Worm (Caenorhabditis elegans) whole organism, early embryonic: ENCODE results near the gene C53A5.13.

ENCODE experiments used
- B0310.2 ChIP-seq: sonication (generic microtip); optimal IDR thresholded peaks from 2 replicates; lab custom pipeline; 2016; ENCODE audit warnings: mild to moderate bottlenecking, missing genetic modification characterization, missing compliant biosample characterization
- F13C5.2 ChIP-seq: sonication (generic microtip); optimal IDR thresholded peaks from 2 replicates; lab custom pipeline; 2017; ENCODE audit warnings: mild to moderate bottlenecking, missing genetic modification characterization, inconsistent platforms, missing compliant biosample characterization
- aly-1 ChIP-seq: sonication (generic microtip); optimal IDR thresholded peaks from 2 replicates; lab custom pipeline; 2016; ENCODE audit warnings: missing genetic modification characterization, missing compliant biosample characterization
- ama-1 ChIP-seq: fragments of 150-350 bp; optimal IDR thresholded peaks from 2 replicates; lab custom pipeline; 2014
- ceh-13 ChIP-seq: fragments of 200-800 bp; sonication (Bioruptor generic); optimal IDR thresholded peaks from 2 replicates; lab custom pipeline; 2018; ENCODE audit warnings: mild to moderate bottlenecking, missing genetic modification characterization, missing compliant biosample characterization
- ceh-36 ChIP-seq: sonication (generic microtip); optimal IDR thresholded peaks from 2 replicates; lab custom pipeline; 2016; ENCODE audit warnings: missing genetic modification characterization, inconsistent platforms, missing compliant biosample characterization
- ets-7 ChIP-seq: sonication (generic microtip); optimal IDR thresholded peaks from 2 replicates; lab custom pipeline; 2016; ENCODE audit warnings: missing genotype, missing genetic modification characterization, missing compliant biosample characterization
- flt-1 ChIP-seq: fragments of 200-800 bp; sonication (Bioruptor generic); IDR thresholded peaks from 2 replicates; pipeline ENCODE4 v1.3.6; 2022; ENCODE audit warnings: missing genetic modification characterization, missing compliant biosample characterization
- hmbx-1 ChIP-seq: sonication (generic microtip); optimal IDR thresholded peaks from 2 replicates; lab custom pipeline; 2016; ENCODE audit warnings: mild to moderate bottlenecking, missing genetic modification characterization, missing compliant biosample characterization
- hmg-4 ChIP-seq: fragments of 200-800 bp; sonication (Bioruptor generic); optimal IDR thresholded peaks from 2 replicates; lab custom pipeline; 2018; ENCODE audit warnings: mild to moderate bottlenecking, missing genetic modification characterization, missing compliant biosample characterization
- hnd-1 ChIP-seq: sonication (generic microtip); optimal IDR thresholded peaks from 2 replicates; lab custom pipeline; 2016; ENCODE audit warnings: missing genetic modification characterization, missing compliant biosample characterization
- pes-1 ChIP-seq: fragments of 200-800 bp; sonication (Bioruptor generic); IDR thresholded peaks from 2 replicates; pipeline ENCODE4 v1.3.6; 2022; ENCODE audit warnings: missing genetic modification reagents, missing genetic modification characterization, missing compliant biosample characterization
- scrt-1 ChIP-seq: fragments of 200-800 bp; sonication (Bioruptor generic); IDR thresholded peaks from 2 replicates; pipeline ENCODE4 v1.3.6; 2022; ENCODE audit warnings: missing genetic modification characterization, missing compliant biosample characterization
- sea-1 ChIP-seq: fragments of 200-800 bp; sonication (Bioruptor generic); conservative IDR thresholded peaks from 2 replicates; pipeline ENCODE4 v1.3.6; 2022; ENCODE audit warnings: missing genetic modification characterization, missing compliant biosample characterization
- tbx-11 ChIP-seq: fragments of 200-800 bp; sonication (Bioruptor generic); IDR thresholded peaks from 2 replicates; pipeline ENCODE4 v1.3.6; 2022; ENCODE audit warnings: missing genetic modification characterization, missing compliant biosample characterization
- tbx-37 ChIP-seq: fragments of 200-800 bp; sonication (Bioruptor generic); conservative IDR thresholded peaks from 2 replicates; pipeline ENCODE4 v1.3.6; 2022; ENCODE audit warnings: missing genetic modification reagents, missing genetic modification characterization, missing compliant biosample characterization
- tra-4 ChIP-seq: sonication (generic microtip); optimal IDR thresholded peaks from 2 replicates; lab custom pipeline; 2017; ENCODE audit warnings: missing genetic modification characterization, missing compliant biosample characterization

Gene C53A5.13

ce11 chrV:14521000-14521399, 25.7 kb upstream of the C53A5.13 start, which contains the start of gene C53A5.17:
Gene C53A5.17, minus strand, starts transcription at chrV:14521100.
- TF ChIP-seq ets-7 (no peak), pes-1 (GFP tag; lab: Robert Waterston, UW) (no peak), scrt-1 (GFP tag; lab: Robert Waterston, UW) (no peak), tbx-11 (GFP tag; lab: Robert Waterston, UW) (no peak), ceh-36 (tag; lab: Kevin White, UChicago) (no peak), ama-1 (no peak), sea-1 (GFP tag; lab: Robert Waterston, UW) (no peak), aly-1 (no peak), tbx-37 (GFP tag; lab: Robert Waterston, UW) (no peak), flt-1 (no peak), hnd-1 (tag; lab: Kevin White, UChicago) (no peak), B0310.2 (tag; lab: Kevin White, UChicago) (no peak), hmg-4 (no peak), F13C5.2 (tag; lab: Kevin White, UChicago) (no peak), tra-4 (no peak), ceh-13 (GFP tag; lab: Kevin White, UChicago) (no peak), hmbx-1 (tag; lab: Kevin White, UChicago) (no peak)

ce11 chrV:14522514-14522913, 24.2 kb upstream of the C53A5.13 start, which contains the start of gene C53A5.16:
Gene C53A5.16, minus strand, starts transcription at chrV:14522614.
- TF ChIP-seq flt-1, result no peak
- no peak for TF ChIP-seq ceh-13 (GFP tag; lab: Kevin White, UChicago)

ce11 chrV:14523105-14523504, 23.6 kb upstream of the C53A5.13 start, which contains the start of gene C53A5.2:
Gene C53A5.2, minus strand, starts transcription at chrV:14523205.
- TF ChIP-seq hmg-4 (no peak), ets-7 (no peak), hnd-1 (tag; lab: Kevin White, UChicago) (no peak), hmbx-1 (tag; lab: Kevin White, UChicago) (no peak), aly-1 (no peak), ceh-36 (tag; lab: Kevin White, UChicago) (no peak), pes-1 (GFP tag; lab: Robert Waterston, UW) (no peak), tra-4 (no peak), scrt-1 (GFP tag; lab: Robert Waterston, UW) (no peak), sea-1 (GFP tag; lab: Robert Waterston, UW) (no peak), tbx-37 (GFP tag; lab: Robert Waterston, UW) (no peak), F13C5.2 (tag; lab: Kevin White, UChicago) (no peak), ceh-13 (GFP tag; lab: Kevin White, UChicago) (no peak), flt-1 (no peak), ama-1 (no peak), B0310.2 (tag; lab: Kevin White, UChicago) (no peak), tbx-11 (GFP tag; lab: Robert Waterston, UW) (no peak)

- TF ChIP-seq tbx-11 (GFP tag; lab: Robert Waterston, UW) (no peak), ceh-13 (GFP tag; lab: Kevin White, UChicago) (peak; percentile 32), F13C5.2 (tag; lab: Kevin White, UChicago) (peak; percentile 51), hnd-1 (tag; lab: Kevin White, UChicago) (peak; percentile 8), sea-1 (GFP tag; lab: Robert Waterston, UW) (0 out of 2 replicates have a peak, but pooled peaks have one; percentile 54), ceh-36 (tag; lab: Kevin White, UChicago) (no peak), hmbx-1 (tag; lab: Kevin White, UChicago) (no peak)
Observed at ce11 chrV:14523788-14524582, 22.7 kb upstream of the C53A5.13 start, which contains the start of gene ril-1. Gene ril-1, minus strand, starts transcription at chrV:14524129.

ce11 chrV:14525089-14525488, 21.6 kb upstream of the C53A5.13 start, which contains the start of gene hda-1:
Gene hda-1, plus strand, starts transcription at chrV:14525389.
- TF ChIP-seq tbx-37 (GFP tag; lab: Robert Waterston, UW) (no peak), scrt-1 (GFP tag; lab: Robert Waterston, UW) (no peak), hmbx-1 (tag; lab: Kevin White, UChicago) (no peak), ceh-36 (tag; lab: Kevin White, UChicago) (no peak), ets-7 (no peak), tra-4 (no peak), tbx-11 (GFP tag; lab: Robert Waterston, UW) (no peak), F13C5.2 (tag; lab: Kevin White, UChicago) (no peak), hnd-1 (tag; lab: Kevin White, UChicago) (no peak), aly-1 (no peak), sea-1 (GFP tag; lab: Robert Waterston, UW) (no peak), flt-1 (no peak), hmg-4 (no peak), pes-1 (GFP tag; lab: Robert Waterston, UW) (no peak)

ce11 chrV:14527210-14527609, 19.5 kb upstream of the C53A5.13 start:
- TF ChIP-seq hmg-4, result no peak
- TF ChIP-seq ceh-36 (tag; lab: Kevin White, UChicago), result no peak
- TF ChIP-seq ama-1, result no peak
- no peak for TF ChIP-seq ets-7

ce11 chrV:14530813-14531212, 15.9 kb upstream of the C53A5.13 start, which contains the start of gene kcnl-4:
Gene kcnl-4, plus strand, starts transcription at chrV:14531113.
- no peak for TF ChIP-seq hmg-4

ce11 chrV:14532374-14532773, 14.3 kb upstream of the C53A5.13 start:
- TF ChIP-seq flt-1 (no peak), tra-4 (no peak), ceh-36 (tag; lab: Kevin White, UChicago) (no peak), tbx-37 (GFP tag; lab: Robert Waterston, UW) (no peak), hmg-4 (no peak), ets-7 (no peak), ama-1 (no peak), B0310.2 (tag; lab: Kevin White, UChicago) (no peak), pes-1 (GFP tag; lab: Robert Waterston, UW) (no peak), F13C5.2 (tag; lab: Kevin White, UChicago) (no peak), ceh-13 (GFP tag; lab: Kevin White, UChicago) (no peak), hnd-1 (tag; lab: Kevin White, UChicago) (no peak), hmbx-1 (tag; lab: Kevin White, UChicago) (no peak), sea-1 (GFP tag; lab: Robert Waterston, UW) (no peak)
